Fruit fly (Drosophila melanogaster): ENCODE results near the gene muc.

Gene muc

dm6 chr2L:7396962-7397361 is 29.7 kb upstream of the muc start (continued):
- TF ChIP-seq CG8632 (GFP tag; optimal IDR thresholded peaks at IDR 0.05) (peak; percentile 53), OdsH (GFP tag; optimal IDR thresholded peaks at IDR 0.05) (peak; percentile 75), fkh (GFP tag; optimal IDR thresholded peaks at IDR 0.05) (no peak), CG6276 (GFP tag; optimal IDR thresholded peaks at IDR 0.05) (peak; percentile 52), Sox14 (GFP tag; optimal IDR thresholded peaks at IDR 0.05) (peak; percentile 74), net (GFP tag; optimal IDR thresholded peaks at IDR 0.05) (peak; percentile 65), Sox15 (GFP tag; optimal IDR thresholded peaks at IDR 0.05) (peak; percentile 58), CG16779 (tag; optimal IDR thresholded peaks at IDR 0.05) (peak; percentile 44), CG3919 (GFP tag; optimal IDR thresholded peaks at IDR 0.05) (peak; percentile 62), CG7368 (GFP tag; optimal IDR thresholded peaks at IDR 0.05) (peak; percentile 71), Gug (GFP tag; IDR thresholded peaks at IDR 0.05) (peak; percentile 74), Ets96B (tag; optimal IDR thresholded peaks at IDR 0.05) (peak; percentile 74), CG6854 (GFP tag; optimal IDR thresholded peaks at IDR 0.05) (peak; percentile 9), lz (GFP tag; optimal IDR thresholded peaks at IDR 0.05) (peak; percentile 72), Eip78C (GFP tag) (peak; percentile 87), CG11294 (GFP tag; IDR thresholded peaks at IDR 0.05) (peak; percentile 74; the same call in 1 of the 2 replicates), dac (GFP tag; optimal IDR thresholded peaks at IDR 0.05) (no peak), ss (GFP tag; optimal IDR thresholded peaks at IDR 0.05) (peak; percentile 16 to 61), esn (GFP tag; optimal IDR thresholded peaks at IDR 0.05) (peak; percentile 76)

- no peak for TF ChIP-seq CG3032 (tag; optimal IDR thresholded peaks at IDR 0.05)
- no peak for TF ChIP-seq cyc (GFP tag; optimal IDR thresholded peaks at IDR 0.05)
- TF ChIP-seq fd59A (GFP tag; optimal IDR thresholded peaks at IDR 0.05) = no peak
These were observed 28.9 kb upstream of the muc start for dm6 chr2L:7397746-7398145.

dm6 chr2L:7398528-7398927 is 28.1 kb upstream of the muc start, which contains the start of gene CG5160:
CG5160 (minus strand) TSS chr2L:7398750.
- no peak for TF ChIP-seq Sox102F (GFP tag; optimal IDR thresholded peaks at IDR 0.05)
- no peak for TF ChIP-seq CG1621 (tag; optimal IDR thresholded peaks at IDR 0.05)
- TF ChIP-seq OdsH (GFP tag; optimal IDR thresholded peaks at IDR 0.05) = no peak
- no peak for TF ChIP-seq Ets21C (GFP tag; optimal IDR thresholded peaks at IDR 0.05)
- TF ChIP-seq Eip93F (GFP tag; optimal IDR thresholded peaks at IDR 0.05) = no peak

dm6 chr2L:7401025-7401424 is 25.6 kb upstream of the muc start, which contains the start of gene CG5171:
CG5171 (plus strand) TSS chr2L:7401335.
- TF ChIP-seq cyc (GFP tag; optimal IDR thresholded peaks at IDR 0.05) (no peak), Blimp-1 (GFP tag; optimal IDR thresholded peaks at IDR 0.05) (no peak), CG9139 (GFP tag; optimal IDR thresholded peaks at IDR 0.05) (no peak)

- TF ChIP-seq CG8632 (GFP tag; optimal IDR thresholded peaks at IDR 0.05) = no peak
- TF ChIP-seq acj6 (GFP tag; optimal IDR thresholded peaks at IDR 0.05) = no peak
- peak; percentile 60; the same call in 1 of the 2 replicates for TF ChIP-seq CG15336 (GFP tag; IDR thresholded peaks at IDR 0.05)
- peak; percentile 71; the same call in 2 of the 3 replicates for TF ChIP-seq eg (GFP tag; IDR thresholded peaks at IDR 0.05)
- TF ChIP-seq Hr4 (GFP tag; optimal IDR thresholded peaks at IDR 0.05) = peak; percentile 53
- no peak for TF ChIP-seq vri (GFP tag; optimal IDR thresholded peaks at IDR 0.05)
- no peak for TF ChIP-seq CG10669 (GFP tag; optimal IDR thresholded peaks at IDR 0.05)
- no peak for TF ChIP-seq Eip75B (GFP tag; optimal IDR thresholded peaks at IDR 0.05)
- no peak for TF ChIP-seq CG10631 (GFP tag; optimal IDR thresholded peaks at IDR 0.05)
- TF ChIP-seq Hr38 (GFP tag; optimal IDR thresholded peaks at IDR 0.05) = no peak
- no peak for TF ChIP-seq Ets21C (GFP tag; optimal IDR thresholded peaks at IDR 0.05)
- TF ChIP-seq pdm3 (GFP tag; optimal IDR thresholded peaks at IDR 0.05) = no peak
- TF ChIP-seq lz (GFP tag; optimal IDR thresholded peaks at IDR 0.05) = no peak
- TF ChIP-seq svp (GFP tag) = peak; percentile 55
- TF ChIP-seq CG8119 (GFP tag; IDR thresholded peaks at IDR 0.05) = peak; percentile 53; the same call in 2 of the 3 replicates
- no peak for TF ChIP-seq fd59A (GFP tag; optimal IDR thresholded peaks at IDR 0.05)
- peak; percentile 76 for TF ChIP-seq fkh (GFP tag; optimal IDR thresholded peaks at IDR 0.05)
These were observed 25.0 kb upstream of the muc start for dm6 chr2L:7401627-7402026.

All from whole organism, prepupa.